Fruit fly (Drosophila melanogaster) whole organism, prepupa: ENCODE data around the gene CG46440.

Experiments
- CG10669 ChIP-seq: fragments of 200-800 bp; sonication (Bioruptor generic); optimal IDR thresholded peaks from 3 replicates; lab custom pipeline; 2018; ENCODE audit warnings: missing biosample characterization, mild to moderate bottlenecking, missing genetic modification characterization, moderate library complexity
- CG11294 ChIP-seq: fragments of 200-800 bp; sonication (Bioruptor generic); IDR thresholded peaks from 2 replicates; pipeline ENCODE4 v1.3.6; 2022; ENCODE audit warnings: missing biosample characterization, missing genetic modification characterization
- CG11762 ChIP-seq: fragments of 200-800 bp; sonication (Bioruptor generic); optimal IDR thresholded peaks from 3 replicates; lab custom pipeline; 2016; ENCODE audit warnings: missing biosample characterization, missing genetic modification characterization; ENCODE audit not compliant: insufficient read depth
- CG11902 ChIP-seq: fragments of 200-800 bp; sonication (Bioruptor generic); optimal IDR thresholded peaks from 3 replicates; lab custom pipeline; 2016; ENCODE audit warnings: missing biosample characterization, missing genetic modification characterization
- CG15336 ChIP-seq: fragments of 200-800 bp; sonication (Bioruptor generic); IDR thresholded peaks from 2 replicates; pipeline ENCODE4 v1.3.6; 2022; ENCODE audit warnings: missing biosample characterization, missing genetic modification characterization
- CG1621 ChIP-seq: fragments of 200-800 bp; sonication (Bioruptor generic); optimal IDR thresholded peaks from 3 replicates; lab custom pipeline; 2018; ENCODE audit warnings: missing biosample characterization, mild to moderate bottlenecking, missing genetic modification characterization
- CG16779 ChIP-seq: fragments of 200-800 bp; sonication (Bioruptor generic); optimal IDR thresholded peaks from 3 replicates; lab custom pipeline; 2017; ENCODE audit warnings: missing biosample characterization, mild to moderate bottlenecking, missing genetic modification characterization
- CG3032 ChIP-seq: fragments of 200-800 bp; optimal IDR thresholded peaks from 2 replicates; lab custom pipeline; 2019; ENCODE audit warnings: missing biosample characterization, mild to moderate bottlenecking, missing genetic modification characterization, moderate library complexity
- CG31627 ChIP-seq: fragments of 200-800 bp; sonication (Bioruptor generic); optimal IDR thresholded peaks from 3 replicates; lab custom pipeline; 2016; ENCODE audit warnings: missing biosample characterization, missing genetic modification characterization
- CG32006 ChIP-seq: fragments of 200-800 bp; sonication (Bioruptor generic); optimal IDR thresholded peaks from 3 replicates; lab custom pipeline; 2017; ENCODE audit warnings: missing biosample characterization, mild to moderate bottlenecking, missing genetic modification characterization
- CG3919 ChIP-seq: fragments of 200-800 bp; sonication (Bioruptor generic); optimal IDR thresholded peaks from 3 replicates; lab custom pipeline; 2016; ENCODE audit warnings: missing biosample characterization, missing genetic modification characterization
- CG4318 ChIP-seq: fragments of 200-800 bp; sonication (Bioruptor generic); optimal IDR thresholded peaks from 3 replicates; lab custom pipeline; 2017; ENCODE audit warnings: missing biosample characterization, mild to moderate bottlenecking, missing genetic modification characterization
- CG6163 ChIP-seq: fragments of 200-800 bp; sonication (Bioruptor generic); IDR thresholded peaks from 3 replicates; pipeline ENCODE4 v1.3.6; 2022; ENCODE audit warnings: missing biosample characterization, missing genetic modification characterization
- CG6276 ChIP-seq: fragments of 200-800 bp; sonication (Bioruptor generic); optimal IDR thresholded peaks from 2 replicates; lab custom pipeline; 2017; ENCODE audit warnings: missing biosample characterization, mild to moderate bottlenecking, missing genetic modification characterization
- CG6792 ChIP-seq: fragments of 200-800 bp; sonication (Bioruptor generic); optimal IDR thresholded peaks from 3 replicates; lab custom pipeline; 2016; ENCODE audit warnings: missing biosample characterization, missing genetic modification characterization
- CG6808 ChIP-seq: fragments of 200-800 bp; sonication (Bioruptor generic); optimal IDR thresholded peaks from 3 replicates; lab custom pipeline; 2017; ENCODE audit warnings: missing biosample characterization, missing genetic modification characterization, mild to moderate bottlenecking, moderate library complexity, missing genetic modification reagents
- CG7368 ChIP-seq: fragments of 200-800 bp; sonication (Bioruptor generic); optimal IDR thresholded peaks from 3 replicates; lab custom pipeline; 2016; ENCODE audit warnings: missing biosample characterization, missing genetic modification characterization
- CG8119 ChIP-seq: fragments of 200-800 bp; sonication (Bioruptor generic); IDR thresholded peaks from 3 replicates; pipeline ENCODE4 v1.3.6; 2022; ENCODE audit warnings: missing biosample characterization, missing genetic modification characterization
- CG8319 ChIP-seq: fragments of 200-800 bp; sonication (Bioruptor generic); optimal IDR thresholded peaks from 3 replicates; lab custom pipeline; 2016; ENCODE audit warnings: missing biosample characterization, missing genetic modification characterization
- CG8632 ChIP-seq: fragments of 200-800 bp; sonication (Bioruptor generic); optimal IDR thresholded peaks from 3 replicates; lab custom pipeline; 2016; ENCODE audit warnings: missing biosample characterization, missing genetic modification characterization
- CG9139 ChIP-seq: fragments of 200-800 bp; sonication (Bioruptor generic); optimal IDR thresholded peaks from 3 replicates; lab custom pipeline; 2017; ENCODE audit warnings: missing biosample characterization, mild to moderate bottlenecking, missing genetic modification characterization
- Eip75B ChIP-seq: fragments of 200-800 bp; sonication (Bioruptor generic); optimal IDR thresholded peaks from 3 replicates; lab custom pipeline; 2016; ENCODE audit warnings: missing biosample characterization, missing genetic modification characterization
- Eip78C ChIP-seq: fragments of 200-800 bp; sonication (Bioruptor generic); peaks from one replicate; lab custom pipeline; 2016; ENCODE audit warnings: missing biosample characterization, missing genetic modification characterization
- Eip93F ChIP-seq: fragments of 200-800 bp; sonication (Bioruptor generic); optimal IDR thresholded peaks from 2 replicates; lab custom pipeline; 2016; ENCODE audit warnings: missing biosample characterization, mild to moderate bottlenecking, missing genetic modification characterization
- Ets21C ChIP-seq: fragments of 200-800 bp; sonication (Bioruptor generic); optimal IDR thresholded peaks from 3 replicates; lab custom pipeline; 2016; ENCODE audit warnings: missing biosample characterization, missing genetic modification characterization
- Ets96B ChIP-seq: fragments of 200-800 bp; optimal IDR thresholded peaks from 2 replicates; lab custom pipeline; 2019; ENCODE audit warnings: missing biosample characterization, mild to moderate bottlenecking, missing genetic modification characterization, moderate library complexity
- Gug ChIP-seq: fragments of 200-800 bp; sonication (Bioruptor generic); IDR thresholded peaks from 2 replicates; pipeline ENCODE4 v1.3.6; 2022; ENCODE audit warnings: missing biosample characterization, missing genetic modification characterization
- Hr38 ChIP-seq: sonication (Bioruptor generic); optimal IDR thresholded peaks from 2 replicates; lab custom pipeline; 2016; ENCODE audit warnings: missing biosample characterization, missing genetic modification characterization
- Hr39 ChIP-seq: fragments of 200-800 bp; sonication (Bioruptor generic); optimal IDR thresholded peaks from 2 replicates; lab custom pipeline; 2016; ENCODE audit warnings: missing biosample characterization, missing genetic modification characterization
- Hr4 ChIP-seq: fragments of 200-800 bp; sonication (Bioruptor generic); optimal IDR thresholded peaks from 3 replicates; lab custom pipeline; 2016; ENCODE audit warnings: missing biosample characterization, missing genetic modification characterization
- Lpt ChIP-seq: fragments of 200-800 bp; sonication (Bioruptor generic); optimal IDR thresholded peaks from 3 replicates; lab custom pipeline; 2016; ENCODE audit warnings: missing biosample characterization, missing genetic modification characterization
- OdsH ChIP-seq: fragments of 200-800 bp; sonication (Bioruptor generic); optimal IDR thresholded peaks from 3 replicates; lab custom pipeline; 2016; ENCODE audit warnings: missing biosample characterization, missing genetic modification characterization
- Smox ChIP-seq: fragments of 200-800 bp; sonication (Bioruptor generic); optimal IDR thresholded peaks from 3 replicates; lab custom pipeline; 2016; ENCODE audit warnings: missing biosample characterization, missing genetic modification characterization
- Sox102F ChIP-seq: fragments of 200-800 bp; sonication (Bioruptor generic); optimal IDR thresholded peaks from 2 replicates; lab custom pipeline; 2016; ENCODE audit warnings: missing biosample characterization, mild to moderate bottlenecking, missing genetic modification characterization
- Sox14 ChIP-seq: fragments of 200-800 bp; sonication (Bioruptor generic); optimal IDR thresholded peaks from 3 replicates; lab custom pipeline; 2016; ENCODE audit warnings: missing biosample characterization, missing genetic modification characterization
- Sox15 ChIP-seq: fragments of 200-800 bp; sonication (Bioruptor generic); optimal IDR thresholded peaks from 3 replicates; lab custom pipeline; 2016; ENCODE audit warnings: missing biosample characterization, missing genetic modification characterization
- achi ChIP-seq: fragments of 200-800 bp; sonication (Bioruptor generic); optimal IDR thresholded peaks from 3 replicates; lab custom pipeline; 2016; ENCODE audit warnings: missing biosample characterization, missing genetic modification characterization
- acj6 ChIP-seq: fragments of 200-800 bp; sonication (Bioruptor generic); optimal IDR thresholded peaks from 3 replicates; lab custom pipeline; 2016; ENCODE audit warnings: missing biosample characterization, missing genetic modification characterization
- cyc ChIP-seq: fragments of 200-800 bp; sonication (Bioruptor generic); optimal IDR thresholded peaks from 3 replicates; lab custom pipeline; 2016; ENCODE audit warnings: missing biosample characterization, missing genetic modification characterization
- dac ChIP-seq: fragments of 200-800 bp; sonication (Bioruptor generic); optimal IDR thresholded peaks from 2 replicates; lab custom pipeline; 2017; ENCODE audit warnings: missing biosample characterization, mild to moderate bottlenecking, missing genetic modification characterization
- dsx ChIP-seq: fragments of 200-800 bp; optimal IDR thresholded peaks from 3 replicates; lab custom pipeline; 2019; ENCODE audit warnings: missing biosample characterization, mild to moderate bottlenecking, missing genetic modification characterization, moderate library complexity; ENCODE audit not compliant: poor library complexity, severe bottlenecking
- fd59A ChIP-seq: fragments of 200-800 bp; sonication (Bioruptor generic); optimal IDR thresholded peaks from 2 replicates; lab custom pipeline; 2017; ENCODE audit warnings: missing biosample characterization, mild to moderate bottlenecking, missing genetic modification characterization, missing genetic modification reagents
- fd85E ChIP-seq: fragments of 200-800 bp; sonication (Bioruptor generic); optimal IDR thresholded peaks from 3 replicates; lab custom pipeline; 2016; ENCODE audit warnings: missing biosample characterization, missing genetic modification characterization
- fkh ChIP-seq: fragments of 200-800 bp; sonication (Bioruptor generic); optimal IDR thresholded peaks from 3 replicates; lab custom pipeline; 2017; ENCODE audit warnings: missing biosample characterization, mild to moderate bottlenecking, missing genetic modification characterization, moderate library complexity
- lz ChIP-seq: fragments of 200-800 bp; sonication (Bioruptor generic); optimal IDR thresholded peaks from 3 replicates; lab custom pipeline; 2016; ENCODE audit warnings: missing biosample characterization, missing genetic modification characterization
- net ChIP-seq: fragments of 200-800 bp; sonication (Bioruptor generic); optimal IDR thresholded peaks from 3 replicates; lab custom pipeline; 2016; ENCODE audit warnings: missing biosample characterization, missing genetic modification characterization
- pdm3 ChIP-seq: fragments of 200-800 bp; sonication (Bioruptor generic); optimal IDR thresholded peaks from 3 replicates; lab custom pipeline; 2016; ENCODE audit warnings: missing biosample characterization, missing genetic modification characterization
- spab ChIP-seq: fragments of 200-800 bp; sonication (Bioruptor generic); optimal IDR thresholded peaks from 2 replicates; lab custom pipeline; 2017; ENCODE audit warnings: missing biosample characterization, mild to moderate bottlenecking, missing genetic modification characterization, missing genetic modification reagents
- ss ChIP-seq, 2 experiments: fragments of 200-800 bp; sonication (Bioruptor generic); optimal IDR thresholded peaks; 2 replicates in 1 of 2; 3 replicates in 1 of 2; lab custom pipeline; 2017 to 2018; ENCODE audit warnings: mild to moderate bottlenecking in 2 of 2, missing biosample characterization in 2 of 2, missing genetic modification characterization in 2 of 2, moderate library complexity in 1 of 2
- svp ChIP-seq: fragments of 200-800 bp; sonication (Bioruptor generic); peaks from one replicate; lab custom pipeline; 2016; ENCODE audit warnings: missing biosample characterization, missing genetic modification characterization
- topi ChIP-seq: fragments of 200-800 bp; sonication (Bioruptor generic); optimal IDR thresholded peaks from 3 replicates; lab custom pipeline; 2016; ENCODE audit warnings: missing biosample characterization, missing genetic modification characterization
- vri ChIP-seq: fragments of 200-800 bp; sonication (Bioruptor generic); optimal IDR thresholded peaks from 3 replicates; lab custom pipeline; 2016; ENCODE audit warnings: missing biosample characterization, mild to moderate bottlenecking, missing genetic modification characterization

CG46440 gene

DNA sequence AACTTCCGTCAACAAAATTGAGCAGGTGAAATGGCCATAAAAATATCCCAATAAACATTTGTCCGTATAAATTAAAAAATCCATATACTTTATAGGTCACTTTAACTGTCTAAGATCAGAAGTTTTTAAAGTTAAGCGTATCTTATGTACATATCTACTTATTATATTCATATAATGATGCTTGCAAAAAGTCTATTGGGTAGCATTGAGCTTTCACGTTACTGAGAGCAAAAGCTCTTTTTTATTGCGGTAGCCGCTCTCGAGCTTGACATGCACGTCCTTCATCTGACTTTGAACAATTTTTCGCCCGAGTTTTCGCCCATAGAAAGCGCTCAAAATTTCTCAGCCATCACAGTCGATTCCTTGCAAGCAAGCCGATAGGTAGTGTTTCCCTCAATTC, 10.2 kb upstream of the CG46440 start, which contains the start of gene Gapdh2:
Gene Gapdh2, plus strand, starts transcription at position 283 of the 400 bp plus-strand sequence.
- TF ChIP-seq vri (GFP tag; lab: Kevin White, UChicago) (peak; percentile 100), CG16779 (tag; lab: Kevin White, UChicago) (peak; percentile 99), Hr4 (GFP tag; lab: Kevin White, UChicago) (peak; percentile 99), ss (GFP tag; optimal IDR thresholded peaks at IDR 0.05; lab: Kevin White, UChicago) (peak; percentile 100), CG3919 (peak; percentile 99), Gug (GFP tag; lab: Robert Waterston, UW) (peak; percentile 99), Sox102F (peak; percentile 100), CG6808 (GFP tag; lab: Kevin White, UChicago) (peak; percentile 99), CG1621 (tag; lab: Kevin White, UChicago) (peak; percentile 99), CG11902 (GFP tag; lab: Kevin White, UChicago) (peak; percentile 96), dac (GFP tag; lab: Kevin White, UChicago) (peak; percentile 95), CG32006 (peak; percentile 99), CG7368 (GFP tag; lab: Kevin White, UChicago) (peak; percentile 99), OdsH (peak; percentile 99), CG10669 (peak; percentile 99), topi (GFP tag; lab: Kevin White, UChicago) (peak; percentile 100), CG11294 (peak; percentile 99), lz (GFP tag; lab: Kevin White, UChicago) (peak; percentile 99), pdm3 (GFP tag; lab: Kevin White, UChicago) (peak; percentile 99), CG8119 (GFP tag; lab: Robert Waterston, UW) (peak; percentile 100), Sox15 (peak; percentile 97), Eip93F (GFP tag; lab: Kevin White, UChicago) (peak; percentile 100), fd85E (GFP tag; lab: Kevin White, UChicago) (peak; percentile 98), fkh (GFP tag; lab: Kevin White, UChicago) (peak; percentile 96), Ets21C (GFP tag; lab: Kevin White, UChicago) (peak; percentile 98), acj6 (peak; percentile 99), CG6792 (GFP tag; lab: Kevin White, UChicago) (peak; percentile 100), Lpt (GFP tag; lab: Kevin White, UChicago) (peak; percentile 100), CG6163 (GFP tag; lab: Robert Waterston, UW) (peak; percentile 100), dsx (GFP tag; lab: Kevin White, UChicago) (peak; percentile 99), Hr38 (peak; percentile 42), CG8319 (GFP tag; lab: Kevin White, UChicago) (peak; percentile 99), CG6276 (GFP tag; lab: Kevin White, UChicago) (peak; percentile 100), cyc (peak; percentile 99), CG11762 (peak; percentile 99), CG9139 (GFP tag; lab: Kevin White, UChicago) (peak; percentile 99), svp (GFP tag; lab: Kevin White, UChicago) (peak; percentile 100), Sox14 (peak; percentile 99), CG3032 (tag; lab: Kevin White, UChicago) (peak; percentile 100), Eip78C (GFP tag; lab: Kevin White, UChicago) (peak; percentile 100), achi (GFP tag; lab: Kevin White, UChicago) (peak; percentile 99), CG15336 (GFP tag; lab: Robert Waterston, UW) (peak; percentile 100), spab (GFP tag; lab: Kevin White, UChicago) (peak; percentile 99), CG31627 (GFP tag; lab: Kevin White, UChicago) (peak; percentile 98), Hr39 (GFP tag; lab: Kevin White, UChicago) (peak; percentile 98), net (GFP tag; lab: Kevin White, UChicago) (peak; percentile 100), fd59A (GFP tag; lab: Kevin White, UChicago) (peak; percentile 98), CG4318 (GFP tag; lab: Kevin White, UChicago) (peak; percentile 96), Eip75B (GFP tag; lab: Kevin White, UChicago) (peak; percentile 99), CG8632 (GFP tag; lab: Kevin White, UChicago) (peak; percentile 100), Ets96B (tag; lab: Kevin White, UChicago) (peak; percentile 100), Smox (peak; percentile 100)
